Fruit fly (Drosophila melanogaster): Measurements from ENCODE around the gene LysE.
A peak's percentile ranks its signal among the peaks of the same experiment; 100 is the strongest.

LysE gene

dm6 chr3L:1166266-1166665 is 46.4 kb upstream of the LysE start (continued):
- TF ChIP-seq Dip2 (GFP tag; IDR thresholded peaks at IDR 0.05) (no peak), CG9215 (GFP tag; IDR thresholded peaks at IDR 0.05) (no peak), kni (GFP tag; optimal IDR thresholded peaks at IDR 0.05) (peak; percentile 94), ken (GFP tag; IDR thresholded peaks at IDR 0.05) (0 out of 3 replicates have a peak, but pooled peaks have one; percentile 22), Adf1 (GFP tag; IDR thresholded peaks at IDR 0.05) (no peak), h (optimal IDR thresholded peaks at IDR 0.05) (no peak), Sox100B (GFP tag; optimal IDR thresholded peaks at IDR 0.05) (peak; percentile 79), otp (GFP tag; IDR thresholded peaks at IDR 0.05) (peak; percentile 78; the same call in 2 of the 3 replicates), sima (GFP tag; optimal IDR thresholded peaks at IDR 0.05) (no peak), Fer1 (GFP tag; optimal IDR thresholded peaks at IDR 0.05) (peak; percentile 40), HLH3B (GFP tag; IDR thresholded peaks at IDR 0.05) (peak; percentile 32; the same call in 1 of the 2 replicates), CG11247 (GFP tag; IDR thresholded peaks at IDR 0.05) (no peak), CG18262 (tag; optimal IDR thresholded peaks at IDR 0.05) (peak; percentile 13), bab2 (GFP tag; optimal IDR thresholded peaks at IDR 0.05) (peak; percentile 79), Scr (GFP tag; IDR thresholded peaks at IDR 0.05; ENCODE audit: partially characterized antibody) (no peak), Chrac-16 (GFP tag; optimal IDR thresholded peaks at IDR 0.05) (no peak), ftz-f1 (GFP tag; optimal IDR thresholded peaks at IDR 0.05) (no peak), CG8388 (GFP tag; optimal IDR thresholded peaks at IDR 0.05) (no peak), E2f1 (GFP tag; IDR thresholded peaks at IDR 0.05) (no peak; the same call in 1 of the 2 replicates), CG10565 (GFP tag; optimal IDR thresholded peaks at IDR 0.05) (no peak), sc (optimal IDR thresholded peaks at IDR 0.05) (no peak), sc (GFP tag; optimal IDR thresholded peaks at IDR 0.05) (peak; percentile 74), tll (GFP tag; optimal IDR thresholded peaks at IDR 0.05) (peak in 1 of 2 experiments; percentile 97), vvl (GFP tag; IDR thresholded peaks at IDR 0.05) (peak; percentile 33; the same call in 1 of the 2 replicates), nau (GFP tag; optimal IDR thresholded peaks at IDR 0.05) (peak; percentile 62), CG1233 (GFP tag; optimal IDR thresholded peaks at IDR 0.05) (peak; percentile 86), Ets97D (GFP tag; optimal IDR thresholded peaks at IDR 0.05) (no peak), HmgZ (tag; optimal IDR thresholded peaks at IDR 0.05) (peak; percentile 17), klu (GFP tag; IDR thresholded peaks at IDR 0.05) (no peak), da (GFP tag; optimal IDR thresholded peaks at IDR 0.05) (no peak), trem (tag; optimal IDR thresholded peaks at IDR 0.05) (no peak), GATAe (GFP tag; conservative IDR thresholded peaks at IDR 0.05) (no peak), salm (tag; optimal IDR thresholded peaks at IDR 0.05) (peak; percentile 64), rib (GFP tag; IDR thresholded peaks at IDR 0.05) (0 out of 2 replicates have a peak, but pooled peaks have one; percentile 19), CG8765 (GFP tag; IDR thresholded peaks at IDR 0.05) (no peak), CG16813 (GFP tag; IDR thresholded peaks at IDR 0.05; ENCODE audit: partially characterized antibody) (no peak), Opbp (GFP tag; IDR thresholded peaks at IDR 0.05; ENCODE audit: partially characterized antibody) (no peak), CG8478 (optimal IDR thresholded peaks at IDR 0.05) (no peak), NfI (GFP tag; optimal IDR thresholded peaks at IDR 0.05) (peak; percentile 28), D (optimal IDR thresholded peaks at IDR 0.05) (no peak), D (GFP tag; optimal IDR thresholded peaks at IDR 0.05) (peak; percentile 68), bbx (GFP tag; IDR thresholded peaks at IDR 0.05; ENCODE audit: partially characterized antibody) (no peak), luna (GFP tag; optimal IDR thresholded peaks at IDR 0.05) (no peak), CG10543 (GFP tag; optimal IDR thresholded peaks at IDR 0.05) (peak; percentile 50), CG9876 (GFP tag; optimal IDR thresholded peaks at IDR 0.05) (no peak), Bgb (GFP tag; IDR thresholded peaks at IDR 0.05; ENCODE audit: partially characterized antibody) (no peak), CG1603 (tag; optimal IDR thresholded peaks at IDR 0.05) (peak; percentile 78), Atf3 (GFP tag; optimal IDR thresholded peaks at IDR 0.05) (no peak), CG14710 (tag; optimal IDR thresholded peaks at IDR 0.05) (peak; percentile 57), CG4424 (GFP tag; optimal IDR thresholded peaks at IDR 0.05) (peak; percentile 1), CG7271 (tag; optimal IDR thresholded peaks at IDR 0.05) (peak; percentile 79), stc (GFP tag; IDR thresholded peaks at IDR 0.05) (peak; percentile 51)
